Fruit fly (Drosophila melanogaster) whole organism, wandering third instar larva: ENCODE measurements around the gene fzr.

Source experiments
- HLH106 ChIP-seq: fragments of 200-800 bp; optimal IDR thresholded peaks from 3 replicates; lab custom pipeline; 2019; ENCODE audit warnings: missing biosample characterization, mild to moderate bottlenecking, missing genetic modification characterization, moderate library complexity
- Hr78 ChIP-seq: fragments of >200 bp; optimal IDR thresholded peaks from 2 replicates; lab custom pipeline; 2017; ENCODE audit warnings: missing biosample characterization, missing genetic modification characterization
- Hr83 ChIP-seq: fragments of 200-300 bp; sonication (Bioruptor generic); optimal IDR thresholded peaks from 2 replicates; lab custom pipeline; 2016; ENCODE audit warnings: missing biosample characterization, mild to moderate bottlenecking, missing genetic modification characterization, moderate library complexity; ENCODE audit not compliant: poor library complexity, severe bottlenecking
- N ChIP-seq: fragments of >200 bp; optimal IDR thresholded peaks from 2 replicates; lab custom pipeline; 2018; ENCODE audit warnings: missing biosample characterization, missing external identifiers, missing genetic modification characterization
- br ChIP-seq: fragments of 200-800 bp; sonication (Bioruptor generic); optimal IDR thresholded peaks from 2 replicates; lab custom pipeline; 2016; ENCODE audit warnings: missing biosample characterization, missing genetic modification characterization
- brk ChIP-seq: fragments of 200-800 bp; sonication (Bioruptor generic); optimal IDR thresholded peaks from 2 replicates; lab custom pipeline; 2016; ENCODE audit warnings: missing biosample characterization, mild to moderate bottlenecking, missing genetic modification characterization
- foxo ChIP-seq, 2 experiments: fragments of 200-800 bp; sonication (Bioruptor generic); optimal IDR thresholded peaks; 2 replicates in 1 of 2; 3 replicates in 1 of 2; lab custom pipeline; 2016 to 2017; ENCODE audit warnings: missing biosample characterization in 2 of 2, missing genetic modification characterization in 2 of 2
- pan ChIP-seq: fragments of >200 bp; optimal IDR thresholded peaks from 2 replicates; lab custom pipeline; 2017
- sv ChIP-seq: fragments of 200-800 bp; sonication (Bioruptor generic); optimal IDR thresholded peaks from 3 replicates; lab custom pipeline; 2016; ENCODE audit warnings: missing biosample characterization, missing genetic modification characterization

DNA sequence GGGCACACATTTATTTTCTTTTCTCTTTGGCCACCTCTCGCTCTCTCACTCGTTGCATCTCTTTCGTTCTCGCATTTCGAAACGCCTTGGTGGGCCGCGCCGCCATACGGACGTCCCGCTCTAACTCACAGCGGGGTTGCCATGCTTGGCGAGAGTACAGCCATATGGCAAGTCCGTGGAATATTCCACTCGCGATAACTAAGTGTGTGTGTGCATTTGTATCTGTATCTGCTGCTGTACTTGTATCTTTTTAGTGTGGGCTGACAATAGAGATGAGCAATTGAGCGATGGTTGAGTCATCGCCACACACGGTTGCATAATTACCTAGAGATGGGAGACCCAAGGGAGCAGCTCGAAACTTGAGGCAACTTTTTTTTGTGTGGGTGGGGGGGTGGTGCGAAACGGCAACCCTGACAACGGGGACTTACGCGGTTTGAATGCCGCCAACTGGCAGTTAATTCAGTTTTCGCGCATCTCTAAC lies 5.1 kb upstream of the fzr start:
- TF ChIP-seq Hr83 (GFP tag; lab: Kevin White, UChicago) (peak; percentile 86), br (GFP tag; lab: Kevin White, UChicago) (peak; percentile 87), HLH106 (tag; lab: Kevin White, UChicago) (peak; percentile 89), pan (lab: Kevin White, UChicago) (no peak), N (GFP tag; lab: Kevin White, UChicago) (no peak), brk (GFP tag; lab: Kevin White, UChicago) (no peak), Hr78 (GFP tag; lab: Kevin White, UChicago) (no peak), foxo (GFP tag; optimal IDR thresholded peaks at IDR 0.05; lab: Kevin White, UChicago) (peak in 1 of 2 experiments; percentile 91), sv (GFP tag; lab: Kevin White, UChicago) (peak; percentile 69)
